Worm (Caenorhabditis elegans) whole organism, late embryonic: Measurements from ENCODE around the gene srd-19.

Experiments used
- ama-1 ChIP-seq: fragments of 150-350 bp; optimal IDR thresholded peaks from 2 replicates; lab custom pipeline; 2014
- ceh-45 ChIP-seq: fragments of 200-800 bp; sonication (Bioruptor generic); IDR thresholded peaks from 2 replicates; pipeline ENCODE4 v1.3.6; 2022; ENCODE audit warnings: missing genetic modification reagents, missing genetic modification characterization, missing compliant biosample characterization
- ceh-9 ChIP-seq: sonication (generic microtip); optimal IDR thresholded peaks from 2 replicates; lab custom pipeline; 2016; ENCODE audit warnings: mild to moderate bottlenecking, missing genetic modification characterization, inconsistent platforms, missing compliant biosample characterization
- elt-2 ChIP-seq: sonication (generic microtip); optimal IDR thresholded peaks from 2 replicates; lab custom pipeline; 2016; ENCODE audit warnings: missing genetic modification reagents, missing genetic modification characterization, missing compliant biosample characterization
- fax-1 ChIP-seq: sonication (generic microtip); optimal IDR thresholded peaks from 2 replicates; lab custom pipeline; 2016; ENCODE audit warnings: missing genotype, missing genetic modification characterization, missing compliant biosample characterization
- hlh-13 ChIP-seq: fragments of 200-800 bp; sonication (Bioruptor generic); optimal IDR thresholded peaks from 2 replicates; lab custom pipeline; 2018; ENCODE audit warnings: mild to moderate bottlenecking, missing genetic modification characterization, missing compliant biosample characterization
- hlh-15 ChIP-seq: sonication (generic microtip); optimal IDR thresholded peaks from 2 replicates; lab custom pipeline; 2016; ENCODE audit warnings: missing genetic modification characterization, missing compliant biosample characterization
- nhr-232 ChIP-seq: sonication (generic microtip); optimal IDR thresholded peaks from 2 replicates; lab custom pipeline; 2016; ENCODE audit warnings: missing genetic modification characterization, missing compliant biosample characterization
- pag-3 ChIP-seq: sonication (generic microtip); optimal IDR thresholded peaks from 2 replicates; lab custom pipeline; 2016; ENCODE audit warnings: missing compliant biosample characterization, missing genetic modification characterization, borderline replicate concordance
- sox-2 ChIP-seq: fragments of 200-800 bp; sonication (Bioruptor generic); IDR thresholded peaks from 2 replicates; pipeline ENCODE4 v1.3.6; 2022; ENCODE audit warnings: missing genetic modification reagents, missing genetic modification characterization, missing compliant biosample characterization
- unc-55 ChIP-seq: sonication (generic microtip); optimal IDR thresholded peaks from 2 replicates; lab custom pipeline; 2017; ENCODE audit warnings: missing biosample characterization, missing genetic modification reagents, missing genetic modification characterization

ce11 chrV:13442819-13443218, 14.3 kb upstream of the srd-19 start:
- TF ChIP-seq elt-2 (no peak), fax-1 (no peak), nhr-232 (no peak), ceh-45 (GFP tag; lab: Robert Waterston, UW) (no peak), hlh-15 (tag; lab: Kevin White, UChicago) (no peak), unc-55 (GFP tag; lab: Kevin White, UChicago) (no peak), ama-1 (lab: Kevin White, UChicago) (no peak), pag-3 (no peak), ceh-9 (no peak), hlh-13 (GFP tag; lab: Kevin White, UChicago) (no peak), sox-2 (GFP tag; lab: Robert Waterston, UW) (no peak)
